Fruit fly (Drosophila melanogaster) whole organism, embryonic: ENCODE data around the gene velo.

Experiments
- Adf1 ChIP-seq: fragments of 200-800 bp; sonication (Bioruptor generic); IDR thresholded peaks from 2 replicates; pipeline ENCODE4 v1.3.6; 2022; ENCODE audit warnings: missing biosample characterization, missing genetic modification characterization
- Asciz ChIP-seq: fragments of 200-800 bp; sonication (Bioruptor generic); optimal IDR thresholded peaks from 2 replicates; lab custom pipeline; 2017; ENCODE audit warnings: missing biosample characterization, mild to moderate bottlenecking, missing genetic modification characterization, missing genetic modification reagents
- Atf-2 ChIP-seq: fragments of 200-800 bp; sonication (Bioruptor generic); optimal IDR thresholded peaks from 2 replicates; lab custom pipeline; 2016; ENCODE audit warnings: missing biosample characterization, missing genetic modification characterization
- CG10431 ChIP-seq: fragments of 200-800 bp; sonication (Bioruptor generic); optimal IDR thresholded peaks from 3 replicates; lab custom pipeline; 2018; ENCODE audit warnings: missing biosample characterization, mild to moderate bottlenecking, missing genetic modification characterization
- CG11456 ChIP-seq: fragments of 200-800 bp; sonication (Bioruptor generic); IDR thresholded peaks from 3 replicates; pipeline ENCODE4 v1.3.6; 2022; ENCODE audit warnings: missing biosample characterization, missing genetic modification characterization
- CG11504 ChIP-seq: fragments of 200-800 bp; sonication (Bioruptor generic); optimal IDR thresholded peaks from 3 replicates; lab custom pipeline; 2019; ENCODE audit warnings: missing biosample characterization, mild to moderate bottlenecking, missing genetic modification characterization, moderate library complexity
- CG12155 ChIP-seq: fragments of 200-800 bp; sonication (Bioruptor generic); optimal IDR thresholded peaks from 3 replicates; lab custom pipeline; 2016; ENCODE audit warnings: missing biosample characterization, missing genetic modification characterization
- CG13775 ChIP-seq: fragments of 200-800 bp; sonication (Bioruptor generic); optimal IDR thresholded peaks from 3 replicates; lab custom pipeline; 2017; ENCODE audit warnings: missing biosample characterization, mild to moderate bottlenecking, missing genetic modification characterization
- CG13894 ChIP-seq: fragments of 200-800 bp; sonication (Bioruptor generic); optimal IDR thresholded peaks from 3 replicates; lab custom pipeline; 2018; ENCODE audit warnings: missing biosample characterization, mild to moderate bottlenecking, missing genetic modification characterization, moderate library complexity
- CG1792 ChIP-seq: fragments of 200-800 bp; sonication (Bioruptor generic); optimal IDR thresholded peaks from 2 replicates; lab custom pipeline; 2016; ENCODE audit warnings: missing biosample characterization, missing genetic modification characterization
- CG4707 ChIP-seq: fragments of 200-800 bp; sonication (Bioruptor generic); optimal IDR thresholded peaks from 2 replicates; lab custom pipeline; 2018; ENCODE audit warnings: missing biosample characterization, mild to moderate bottlenecking, missing genetic modification characterization, moderate library complexity
- CG6654 ChIP-seq: fragments of 200-800 bp; sonication (Bioruptor generic); optimal IDR thresholded peaks from 2 replicates; lab custom pipeline; 2017; ENCODE audit warnings: missing biosample characterization, mild to moderate bottlenecking, missing genetic modification characterization
- CG7928 ChIP-seq: fragments of 200-800 bp; sonication (Bioruptor generic); optimal IDR thresholded peaks from 2 replicates; lab custom pipeline; 2017; ENCODE audit warnings: missing biosample characterization, mild to moderate bottlenecking, missing genetic modification characterization
- CG9215 ChIP-seq: fragments of 200-800 bp; sonication (Bioruptor generic); IDR thresholded peaks from 2 replicates; pipeline ENCODE4 v1.3.6; 2022; ENCODE audit warnings: missing biosample characterization, missing genetic modification characterization
- CoRest ChIP-seq: fragments of 200-800 bp; sonication (Bioruptor generic); optimal IDR thresholded peaks from 3 replicates; lab custom pipeline; 2018; ENCODE audit warnings: missing biosample characterization, mild to moderate bottlenecking, missing genetic modification characterization, moderate library complexity
- CrebB ChIP-seq: fragments of 200-800 bp; sonication (Bioruptor generic); optimal IDR thresholded peaks from 3 replicates; lab custom pipeline; 2018; ENCODE audit warnings: missing biosample characterization, mild to moderate bottlenecking, missing genetic modification characterization
- D ChIP-seq, 2 experiments: fragments of 200-800 bp in 1 of 2; fragments of >200 bp in 1 of 2; sonication (Bioruptor generic) in 1 of 2; optimal IDR thresholded peaks; 2 replicates in 1 of 2; 3 replicates in 1 of 2; lab custom pipeline; 2017; ENCODE audit warnings: mild to moderate bottlenecking in 1 of 2, missing biosample characterization in 1 of 2, missing genetic modification characterization in 1 of 2, missing genetic modification reagents in 1 of 2
- Dad ChIP-seq: fragments of 200-800 bp; sonication (Bioruptor generic); optimal IDR thresholded peaks from 3 replicates; lab custom pipeline; 2016; ENCODE audit warnings: missing biosample characterization, missing genetic modification characterization
- Dll ChIP-seq: fragments of 200-800 bp; sonication (Bioruptor generic); IDR thresholded peaks from 4 replicates; pipeline ENCODE4 v1.3.6; 2022; ENCODE audit warnings: missing biosample characterization, missing genetic modification characterization; ENCODE audit not compliant: partially characterized antibody
- Doc2 ChIP-seq: fragments of 200-800 bp; sonication (Bioruptor generic); IDR thresholded peaks from 2 replicates; pipeline ENCODE4 v1.3.6; 2022; ENCODE audit warnings: missing biosample characterization, missing genetic modification characterization
- Elba2 ChIP-seq: fragments of 200-800 bp; sonication (Bioruptor generic); optimal IDR thresholded peaks from 3 replicates; lab custom pipeline; 2016; ENCODE audit warnings: missing biosample characterization, missing genetic modification characterization
- Fer3 ChIP-seq: fragments of 200-800 bp; sonication (Bioruptor generic); optimal IDR thresholded peaks from 2 replicates; lab custom pipeline; 2018; ENCODE audit warnings: missing biosample characterization, mild to moderate bottlenecking, missing genetic modification characterization, moderate library complexity
- HLH4C ChIP-seq: fragments of 200-800 bp; sonication (Bioruptor generic); IDR thresholded peaks from 3 replicates; pipeline ENCODE4 v1.3.6; 2022; ENCODE audit warnings: missing biosample characterization, missing genetic modification characterization; ENCODE audit not compliant: partially characterized antibody
- HLHmδ ChIP-seq: fragments of 200-800 bp; sonication (Bioruptor generic); optimal IDR thresholded peaks from 2 replicates; lab custom pipeline; 2018; ENCODE audit warnings: missing biosample characterization, mild to moderate bottlenecking, missing genetic modification characterization, moderate library complexity
- Hand ChIP-seq: fragments of 200-800 bp; sonication (Bioruptor generic); optimal IDR thresholded peaks from 2 replicates; lab custom pipeline; 2017; ENCODE audit warnings: mild to moderate bottlenecking, missing biosample characterization, missing genetic modification reagents, missing genetic modification characterization
- HmgZ ChIP-seq: fragments of 200-800 bp; sonication (Bioruptor generic); optimal IDR thresholded peaks from 2 replicates; lab custom pipeline; 2018; ENCODE audit warnings: missing biosample characterization, mild to moderate bottlenecking, missing genetic modification characterization
- Hr51 ChIP-seq, 2 experiments: fragments of 200-800 bp; sonication (Bioruptor generic); optimal IDR thresholded peaks; 2 replicates in 1 of 2; 3 replicates in 1 of 2; lab custom pipeline; 2016 to 2018; ENCODE audit warnings: missing biosample characterization in 2 of 2, missing genetic modification characterization in 2 of 2, mild to moderate bottlenecking in 1 of 2, moderate library complexity in 1 of 2
- Meics ChIP-seq: fragments of 200-800 bp; sonication (Bioruptor generic); optimal IDR thresholded peaks from 2 replicates; lab custom pipeline; 2017; ENCODE audit warnings: missing biosample characterization, mild to moderate bottlenecking, missing genetic modification characterization
- Nf-YB ChIP-seq: fragments of 200-800 bp; sonication (Bioruptor generic); optimal IDR thresholded peaks from 3 replicates; lab custom pipeline; 2019; ENCODE audit warnings: missing biosample characterization, mild to moderate bottlenecking, missing genetic modification characterization, moderate library complexity
- Side ChIP-seq: fragments of 200-800 bp; sonication (Bioruptor generic); optimal IDR thresholded peaks from 2 replicates; lab custom pipeline; 2016; ENCODE audit warnings: missing biosample characterization, missing genetic modification characterization
- bigmax ChIP-seq: fragments of 200-800 bp; sonication (Bioruptor generic); optimal IDR thresholded peaks from 2 replicates; lab custom pipeline; 2018; ENCODE audit warnings: missing biosample characterization, mild to moderate bottlenecking, missing genetic modification characterization
- corto ChIP-seq: fragments of 200-800 bp; sonication (Bioruptor generic); optimal IDR thresholded peaks from 2 replicates; lab custom pipeline; 2016; ENCODE audit warnings: missing biosample characterization, mild to moderate bottlenecking, missing genetic modification characterization, moderate library complexity
- gro ChIP-seq: fragments of 200-800 bp; sonication (Bioruptor generic); optimal IDR thresholded peaks from 2 replicates; lab custom pipeline; 2016; ENCODE audit warnings: missing biosample characterization, missing genetic modification characterization
- gsb-n ChIP-seq: fragments of 200-800 bp; sonication (Bioruptor generic); optimal IDR thresholded peaks from 3 replicates; lab custom pipeline; 2018; ENCODE audit warnings: missing biosample characterization, mild to moderate bottlenecking, missing genetic modification characterization
- jing ChIP-seq: fragments of 200-800 bp; sonication (Bioruptor generic); optimal IDR thresholded peaks from 2 replicates; lab custom pipeline; 2018; ENCODE audit warnings: missing biosample characterization, mild to moderate bottlenecking, missing genetic modification characterization
- kni ChIP-seq: fragments of 200-800 bp; sonication (Bioruptor generic); optimal IDR thresholded peaks from 3 replicates; lab custom pipeline; 2017; ENCODE audit warnings: mild to moderate bottlenecking, missing biosample characterization, missing genetic modification reagents, missing genetic modification characterization
- nau ChIP-seq: fragments of 200-800 bp; sonication (Bioruptor generic); optimal IDR thresholded peaks from 3 replicates; lab custom pipeline; 2017; ENCODE audit warnings: missing biosample characterization, mild to moderate bottlenecking, missing genetic modification characterization, missing genetic modification reagents
- nerfin-1 ChIP-seq: fragments of 200-800 bp; sonication (Bioruptor generic); optimal IDR thresholded peaks from 3 replicates; lab custom pipeline; 2019; ENCODE audit warnings: missing biosample characterization, mild to moderate bottlenecking, missing genetic modification characterization, moderate library complexity
- nerfin-2 ChIP-seq: fragments of 200-800 bp; sonication (Bioruptor generic); IDR thresholded peaks from 2 replicates; pipeline ENCODE4 v1.3.6; 2022; ENCODE audit warnings: missing biosample characterization, missing genetic modification characterization; ENCODE audit not compliant: partially characterized antibody
- onecut ChIP-seq: fragments of 200-800 bp; sonication (Bioruptor generic); IDR thresholded peaks from 2 replicates; pipeline ENCODE4 v1.3.6; 2022; ENCODE audit warnings: missing biosample characterization, missing genetic modification characterization
- pnt ChIP-seq: fragments of 200-800 bp; sonication (Bioruptor generic); optimal IDR thresholded peaks from 3 replicates; lab custom pipeline; 2016; ENCODE audit warnings: missing biosample characterization, missing genetic modification characterization
- pros ChIP-seq: fragments of 200-800 bp; sonication (Bioruptor generic); optimal IDR thresholded peaks from 3 replicates; lab custom pipeline; 2019; ENCODE audit warnings: missing biosample characterization, mild to moderate bottlenecking, missing genetic modification characterization, moderate library complexity
- schlank ChIP-seq: fragments of 200-800 bp; sonication (Bioruptor generic); optimal IDR thresholded peaks from 2 replicates; lab custom pipeline; 2018; ENCODE audit warnings: missing biosample characterization, mild to moderate bottlenecking, missing genetic modification characterization
- sqz ChIP-seq: fragments of 200-800 bp; sonication (Bioruptor generic); optimal IDR thresholded peaks from 3 replicates; lab custom pipeline; 2018; ENCODE audit warnings: missing biosample characterization, mild to moderate bottlenecking, missing genetic modification characterization
- unc-4 ChIP-seq: fragments of 200-800 bp; sonication (Bioruptor generic); IDR thresholded peaks from 2 replicates; pipeline ENCODE4 v1.3.6; 2022; ENCODE audit warnings: missing biosample characterization, missing genetic modification characterization; ENCODE audit not compliant: partially characterized antibody
- wek ChIP-seq: fragments of 200-800 bp; sonication (Bioruptor generic); optimal IDR thresholded peaks from 3 replicates; lab custom pipeline; 2018; ENCODE audit warnings: missing biosample characterization, mild to moderate bottlenecking, missing genetic modification characterization, moderate library complexity

The velo gene

dm6 chr3L:6743346-6744165 is 9.0 kb downstream of the velo start (continued):
- TF ChIP-seq unc-4 (GFP tag; lab: Robert Waterston, UW) (peak; percentile 31; the same call in 1 of the 2 replicates), bigmax (GFP tag; lab: Kevin White, UChicago) (peak; percentile 100), pnt (GFP tag; lab: Kevin White, UChicago) (no peak), schlank (tag; lab: Kevin White, UChicago) (peak; percentile 30), Fer3 (tag; lab: Kevin White, UChicago) (peak; percentile 2), Adf1 (GFP tag; lab: Robert Waterston, UW) (peak; percentile 18; the same call in 1 of the 2 replicates), wek (GFP tag; lab: Kevin White, UChicago) (peak; percentile 47), nerfin-2 (GFP tag; lab: Robert Waterston, UW) (0 out of 2 replicates have a peak, but pooled peaks have one; percentile 42), HmgZ (tag; lab: Kevin White, UChicago) (peak; percentile 64), CG9215 (GFP tag; lab: Robert Waterston, UW) (peak; percentile 44; the same call in 1 of the 2 replicates), CG11504 (no peak), pros (GFP tag; lab: Kevin White, UChicago) (peak; percentile 55), D (optimal IDR thresholded peaks at IDR 0.05; lab: Kevin White, UChicago) (peak; percentile 100), D (GFP tag; optimal IDR thresholded peaks at IDR 0.05; lab: Kevin White, UChicago) (peak; percentile 41), HLHmδ (peak; percentile 4), Dad (GFP tag; lab: Kevin White, UChicago) (no peak), CG6654 (GFP tag; lab: Kevin White, UChicago) (no peak), CG1792 (GFP tag; lab: Kevin White, UChicago) (no peak), CG12155 (GFP tag; lab: Kevin White, UChicago) (no peak), CG13775 (GFP tag; lab: Kevin White, UChicago) (peak; percentile 62), nau (GFP tag; lab: Kevin White, UChicago) (no peak), CG4707 (peak; percentile 28), nerfin-1 (tag; lab: Kevin White, UChicago) (peak; percentile 51), Side (GFP tag; lab: Kevin White, UChicago) (peak; percentile 12), gro (peak; percentile 26), jing (GFP tag; lab: Kevin White, UChicago) (no peak), Asciz (GFP tag; lab: Kevin White, UChicago) (peak; percentile 4), CG13894 (tag; lab: Kevin White, UChicago) (peak; percentile 61), Meics (peak; percentile 56), Hand (peak; percentile 36), sqz (GFP tag; lab: Kevin White, UChicago) (peak; percentile 70), kni (GFP tag; lab: Kevin White, UChicago) (peak; percentile 10), CoRest (tag; lab: Kevin White, UChicago) (peak; percentile 40), onecut (peak; percentile 9; the same call in 1 of the 2 replicates), Nf-YB (GFP tag; lab: Kevin White, UChicago) (no peak), Dll (GFP tag; lab: Robert Waterston, UW) (peak; percentile 69; the same call in 3 of the 4 replicates), CG7928 (GFP tag; lab: Kevin White, UChicago) (no peak), corto (GFP tag; lab: Kevin White, UChicago) (no peak), Atf-2 (GFP tag; lab: Kevin White, UChicago) (no peak), Doc2 (no peak), CrebB (tag; lab: Kevin White, UChicago) (peak; percentile 11), Elba2 (no peak), CG11456 (GFP tag; lab: Robert Waterston, UW) (peak; percentile 54; the same call in 1 of the 3 replicates), HLH4C (GFP tag; lab: Robert Waterston, UW) (peak; percentile 6; the same call in 2 of the 3 replicates), CG10431 (peak; percentile 100), gsb-n (tag; lab: Kevin White, UChicago) (no peak), Hr51 (GFP tag; optimal IDR thresholded peaks at IDR 0.05; lab: Kevin White, UChicago) (peak in 1 of 2 experiments; percentile 6)
